Fruit fly (Drosophila melanogaster) whole organism, pupa: ENCODE results near the gene CG8135.

ENCODE experiments used
- CG10348 ChIP-seq: fragments of 200-800 bp; sonication (Bioruptor generic); IDR thresholded peaks from 2 replicates; pipeline ENCODE4 v1.3.6; 2022; ENCODE audit warnings: missing biosample characterization, missing genetic modification characterization
- CG12605 ChIP-seq: fragments of 200-800 bp; sonication (Bioruptor generic); IDR thresholded peaks from 2 replicates; pipeline ENCODE4 v1.3.6; 2022; ENCODE audit warnings: missing biosample characterization, missing genetic modification characterization
- CG13204 ChIP-seq: fragments of 200-800 bp; sonication (Bioruptor generic); optimal IDR thresholded peaks from 2 replicates; lab custom pipeline; 2018; ENCODE audit warnings: missing biosample characterization, mild to moderate bottlenecking, missing genetic modification characterization, moderate library complexity
- CG14655 ChIP-seq: fragments of 200-800 bp; sonication (Bioruptor generic); optimal IDR thresholded peaks from 3 replicates; lab custom pipeline; 2017; ENCODE audit warnings: mild to moderate bottlenecking, missing biosample characterization, missing genetic modification reagents, missing genetic modification characterization
- CG15710 ChIP-seq: fragments of 200-800 bp; sonication (Bioruptor generic); optimal IDR thresholded peaks from 2 replicates; lab custom pipeline; 2018; ENCODE audit warnings: missing biosample characterization, mild to moderate bottlenecking, missing genetic modification characterization, moderate library complexity
- CG17806 ChIP-seq: fragments of 200-800 bp; sonication (Bioruptor generic); optimal IDR thresholded peaks from 2 replicates; lab custom pipeline; 2018; ENCODE audit warnings: missing biosample characterization, mild to moderate bottlenecking, missing genetic modification characterization, moderate library complexity
- CG32121 ChIP-seq: fragments of 200-800 bp; sonication (Bioruptor generic); IDR thresholded peaks from 2 replicates; pipeline ENCODE4 v1.3.6; 2022; ENCODE audit warnings: missing biosample characterization, missing genetic modification characterization
- CG34367 ChIP-seq: fragments of 200-800 bp; sonication (Bioruptor generic); optimal IDR thresholded peaks from 2 replicates; lab custom pipeline; 2018; ENCODE audit warnings: missing biosample characterization, mild to moderate bottlenecking, missing genetic modification characterization
- CG4496 ChIP-seq: fragments of 200-800 bp; sonication (Bioruptor generic); IDR thresholded peaks from 3 replicates; pipeline ENCODE4 v1.3.6; 2022; ENCODE audit warnings: missing biosample characterization, missing genetic modification characterization
- CG8159 ChIP-seq: fragments of 200-800 bp; sonication (Bioruptor generic); optimal IDR thresholded peaks from 3 replicates; lab custom pipeline; 2018; ENCODE audit warnings: missing biosample characterization, mild to moderate bottlenecking, missing genetic modification characterization, moderate library complexity
- CG8301 ChIP-seq: fragments of 200-800 bp; sonication (Bioruptor generic); optimal IDR thresholded peaks from 2 replicates; lab custom pipeline; 2018; ENCODE audit warnings: missing biosample characterization, mild to moderate bottlenecking, missing genetic modification characterization
- CG9948 ChIP-seq: fragments of 200-800 bp; sonication (Bioruptor generic); optimal IDR thresholded peaks from 2 replicates; lab custom pipeline; 2018; ENCODE audit warnings: missing biosample characterization, mild to moderate bottlenecking, missing genetic modification characterization, moderate library complexity
- D1 ChIP-seq: fragments of 200-800 bp; sonication (Bioruptor generic); optimal IDR thresholded peaks from 2 replicates; lab custom pipeline; 2018; ENCODE audit warnings: missing biosample characterization, mild to moderate bottlenecking, missing genetic modification characterization, moderate library complexity
- EcR ChIP-seq: fragments of 200-800 bp; sonication (Bioruptor generic); optimal IDR thresholded peaks from 3 replicates; lab custom pipeline; 2019; ENCODE audit warnings: missing biosample characterization, missing genetic modification characterization, mild to moderate bottlenecking, moderate library complexity, missing genetic modification reagents
- Ets98B ChIP-seq: fragments of 200-800 bp; sonication (Bioruptor generic); IDR thresholded peaks from 2 replicates; pipeline ENCODE4 v1.3.6; 2022; ENCODE audit warnings: missing biosample characterization, missing genetic modification characterization
- Pif1A ChIP-seq: fragments of 200-800 bp; sonication (Bioruptor generic); optimal IDR thresholded peaks from 3 replicates; lab custom pipeline; 2016; ENCODE audit warnings: missing biosample characterization, missing genetic modification characterization
- Pif1B ChIP-seq: fragments of 200-800 bp; sonication (Bioruptor generic); optimal IDR thresholded peaks from 3 replicates; lab custom pipeline; 2016; ENCODE audit warnings: missing biosample characterization, missing genetic modification characterization
- Snoo ChIP-seq: fragments of 200-800 bp; sonication (Bioruptor generic); optimal IDR thresholded peaks from 3 replicates; lab custom pipeline; 2017; ENCODE audit warnings: missing biosample characterization, mild to moderate bottlenecking, missing genetic modification characterization, inconsistent platforms
- fd96Ca ChIP-seq: fragments of 200-800 bp; sonication (Bioruptor generic); IDR thresholded peaks from 3 replicates; pipeline ENCODE4 v1.3.6; 2022; ENCODE audit warnings: missing biosample characterization, missing genetic modification characterization
- gl ChIP-seq: fragments of 200-800 bp; sonication (Bioruptor generic); optimal IDR thresholded peaks from 2 replicates; lab custom pipeline; 2018; ENCODE audit warnings: missing biosample characterization, mild to moderate bottlenecking, missing genetic modification characterization
- rn ChIP-seq: fragments of 200-800 bp; sonication (Bioruptor generic); IDR thresholded peaks from 2 replicates; pipeline ENCODE4 v1.3.6; 2022; ENCODE audit warnings: missing biosample characterization, missing genetic modification characterization

Gene CG8135

DNA sequence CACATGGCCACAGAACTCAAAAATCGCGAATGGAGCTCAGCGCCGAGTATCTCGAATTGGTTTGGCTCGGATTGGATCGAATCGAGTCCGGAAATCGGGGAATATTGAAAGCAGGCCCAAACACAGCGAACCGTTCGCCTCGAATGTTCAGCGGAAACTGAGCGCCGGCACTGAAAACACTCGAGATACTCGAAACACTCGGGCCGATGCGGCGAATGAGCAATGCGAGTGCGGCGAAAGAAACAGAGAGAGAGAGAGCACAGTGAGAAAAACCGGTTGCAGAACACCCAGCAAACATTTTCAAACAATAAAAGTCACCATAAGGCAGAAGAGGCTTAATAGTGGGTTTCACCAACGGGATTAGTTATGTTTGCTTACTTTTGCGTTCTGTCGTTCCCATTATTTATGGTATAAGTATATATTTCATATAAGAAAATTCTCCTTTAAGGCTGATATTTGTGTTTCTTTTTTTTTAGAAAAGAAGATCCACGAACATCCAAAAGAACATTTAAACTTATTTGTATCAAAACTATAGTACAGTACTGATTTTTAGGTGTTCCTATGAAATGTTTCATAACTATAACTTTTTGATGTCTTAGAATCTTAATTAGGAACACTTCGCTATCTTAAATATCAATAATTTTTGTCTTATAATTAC lies 9.7 kb upstream of the CG8135 start, which contains the start of gene FER:
Gene FER (minus strand): TSS at position 162 of the 658 bp plus-strand sequence.
- TF ChIP-seq CG12605 (GFP tag; lab: Robert Waterston, UW) = peak; percentile 69
- peak; percentile 11 for TF ChIP-seq CG15710 (tag; lab: Kevin White, UChicago)
- TF ChIP-seq CG13204 (GFP tag; lab: Kevin White, UChicago) = peak; percentile 31
- no peak for TF ChIP-seq Snoo (tag; lab: Kevin White, UChicago)
- peak; percentile 52 for TF ChIP-seq CG32121
- TF ChIP-seq rn (GFP tag; lab: Robert Waterston, UW) = no peak
- peak; percentile 22 for TF ChIP-seq CG17806
- TF ChIP-seq CG4496 (GFP tag; lab: Robert Waterston, UW) = peak; percentile 78; the same call in 2 of the 3 replicates
- TF ChIP-seq D1 = no peak
- TF ChIP-seq Pif1B (GFP tag; lab: Kevin White, UChicago) = peak; percentile 70
- peak; percentile 47 for TF ChIP-seq Pif1A (GFP tag; lab: Kevin White, UChicago)
- no peak for TF ChIP-seq CG14655 (GFP tag; lab: Kevin White, UChicago)
- peak; percentile 17 for TF ChIP-seq gl (tag; lab: Kevin White, UChicago)
- TF ChIP-seq CG10348 (GFP tag; lab: Robert Waterston, UW) = no peak
- TF ChIP-seq Ets98B (GFP tag; lab: Robert Waterston, UW) = peak; percentile 47; the same call in 1 of the 2 replicates
- peak; percentile 2 for TF ChIP-seq CG34367 (tag; lab: Kevin White, UChicago)
- no peak for TF ChIP-seq CG8159 (tag; lab: Kevin White, UChicago)
- peak; percentile 37; the same call in 1 of the 3 replicates for TF ChIP-seq fd96Ca (GFP tag; lab: Robert Waterston, UW)
- TF ChIP-seq EcR (GFP tag; lab: Kevin White, UChicago) = peak; percentile 41
- no peak for TF ChIP-seq CG8301 (tag; lab: Kevin White, UChicago)
- no peak for TF ChIP-seq CG9948 (tag; lab: Kevin White, UChicago)

DNA sequence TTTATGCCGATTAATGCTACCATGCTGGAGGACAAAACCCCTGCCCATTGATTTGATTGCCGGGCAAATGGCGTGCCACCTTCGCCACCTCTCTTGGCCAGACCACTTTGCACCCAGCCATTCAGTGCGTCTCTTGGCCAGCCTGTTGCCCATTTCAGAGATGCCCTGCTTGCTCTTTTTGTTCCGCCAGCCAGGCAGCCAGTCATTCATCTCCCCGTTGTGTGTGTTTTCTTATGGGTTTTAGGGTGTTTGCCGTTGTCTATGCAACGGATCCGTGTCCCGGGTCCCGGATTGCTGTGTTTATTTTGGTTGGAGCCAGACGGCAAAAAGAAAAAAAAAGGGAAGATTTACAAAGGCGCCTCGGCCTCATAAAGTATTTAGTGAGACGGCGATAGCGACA lies 8.2 kb upstream of the CG8135 start:
- TF ChIP-seq CG32121 (no peak), Pif1B (GFP tag; lab: Kevin White, UChicago) (no peak), rn (GFP tag; lab: Robert Waterston, UW) (no peak), D1 (no peak), CG17806 (no peak), Ets98B (GFP tag; lab: Robert Waterston, UW) (no peak), CG34367 (tag; lab: Kevin White, UChicago) (no peak), CG15710 (tag; lab: Kevin White, UChicago) (no peak), EcR (GFP tag; lab: Kevin White, UChicago) (no peak), CG12605 (GFP tag; lab: Robert Waterston, UW) (no peak), CG4496 (GFP tag; lab: Robert Waterston, UW) (no peak), fd96Ca (GFP tag; lab: Robert Waterston, UW) (no peak), CG9948 (tag; lab: Kevin White, UChicago) (no peak), CG8301 (tag; lab: Kevin White, UChicago) (no peak), gl (tag; lab: Kevin White, UChicago) (no peak), Pif1A (GFP tag; lab: Kevin White, UChicago) (no peak), CG14655 (GFP tag; lab: Kevin White, UChicago) (no peak), Snoo (tag; lab: Kevin White, UChicago) (no peak)

DNA sequence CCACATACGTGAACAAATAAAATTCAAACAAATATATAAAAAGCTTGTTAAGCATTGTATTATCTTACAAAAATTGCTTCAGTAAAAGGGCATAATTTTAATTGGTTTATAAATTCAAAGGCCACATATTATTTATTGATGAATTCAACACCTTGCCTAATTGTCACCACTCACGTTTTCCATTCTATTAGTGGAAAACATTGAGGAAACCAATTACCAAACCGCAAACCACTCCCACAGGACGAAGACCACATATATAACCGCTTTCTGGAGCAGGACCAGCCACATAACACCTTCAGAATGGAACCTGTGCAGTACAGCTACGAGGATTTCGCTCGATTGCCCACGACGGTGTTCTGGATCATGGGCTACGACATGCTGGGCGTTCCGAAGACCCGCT lies 6.3 kb upstream of the CG8135 start, which contains the start of gene Or85f:
Gene Or85f (plus strand): TSS at position 301 of the 400 bp plus-strand sequence.
- TF ChIP-seq CG13204 (GFP tag; lab: Kevin White, UChicago) (no peak), CG9948 (tag; lab: Kevin White, UChicago) (no peak), CG8159 (tag; lab: Kevin White, UChicago) (no peak), EcR (GFP tag; lab: Kevin White, UChicago) (no peak), Pif1A (GFP tag; lab: Kevin White, UChicago) (no peak), CG8301 (tag; lab: Kevin White, UChicago) (no peak), rn (GFP tag; lab: Robert Waterston, UW) (no peak), Pif1B (GFP tag; lab: Kevin White, UChicago) (no peak), CG12605 (GFP tag; lab: Robert Waterston, UW) (no peak), fd96Ca (GFP tag; lab: Robert Waterston, UW) (no peak), D1 (no peak), CG34367 (tag; lab: Kevin White, UChicago) (no peak)

DNA sequence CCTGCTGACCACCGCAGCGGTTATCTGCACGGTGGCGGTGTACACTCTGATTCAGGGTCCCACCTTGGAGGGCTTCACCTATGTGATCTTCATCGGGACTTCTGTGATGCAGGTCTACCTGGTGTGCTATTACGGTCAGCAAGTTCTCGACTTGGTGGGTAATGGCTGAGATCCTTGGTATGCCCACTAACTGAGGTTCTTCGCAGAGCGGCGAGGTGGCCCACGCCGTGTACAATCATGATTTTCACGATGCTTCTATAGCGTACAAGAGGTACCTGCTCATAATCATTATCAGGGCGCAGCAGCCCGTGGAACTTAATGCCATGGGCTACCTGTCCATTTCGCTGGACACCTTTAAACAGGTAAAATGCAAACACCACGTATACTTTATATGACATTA lies 5.1 kb upstream of the CG8135 start:
- TF ChIP-seq Snoo (tag; lab: Kevin White, UChicago) (no peak), EcR (GFP tag; lab: Kevin White, UChicago) (no peak), CG34367 (tag; lab: Kevin White, UChicago) (no peak)

DNA sequence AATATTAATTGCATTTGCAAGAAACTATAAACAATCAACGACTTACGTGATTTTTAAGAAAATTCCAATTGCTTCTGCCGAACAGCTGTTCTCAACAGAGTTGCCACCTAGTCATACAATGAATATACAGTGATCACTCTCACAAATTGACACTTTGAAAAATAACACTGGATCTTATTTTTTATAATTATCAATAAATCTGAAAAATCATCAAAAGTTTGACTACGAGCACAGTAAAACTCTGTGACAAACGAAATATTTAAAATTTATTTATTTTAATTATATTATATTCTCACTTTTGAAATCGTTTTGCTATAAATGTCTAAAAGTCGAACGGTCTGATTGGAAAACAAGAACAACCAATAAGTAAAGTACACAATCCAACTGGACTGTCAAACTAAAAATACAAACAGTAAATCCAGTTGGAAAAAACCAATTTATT lies 4.2 kb upstream of the CG8135 start, which contains the start of gene CG34117:
Gene CG34117 (minus strand): TSS at position 103 of the 442 bp plus-strand sequence.
- peak; percentile 56 for TF ChIP-seq CG14655 (GFP tag; lab: Kevin White, UChicago)
- peak; percentile 69 for TF ChIP-seq Pif1A (GFP tag; lab: Kevin White, UChicago)
- TF ChIP-seq CG4496 (GFP tag; lab: Robert Waterston, UW) = peak; percentile 80
- peak; percentile 63 for TF ChIP-seq CG15710 (tag; lab: Kevin White, UChicago)
- TF ChIP-seq CG8159 (tag; lab: Kevin White, UChicago) = peak; percentile 71
- TF ChIP-seq CG17806 = peak; percentile 71
- peak; percentile 54 for TF ChIP-seq CG34367 (tag; lab: Kevin White, UChicago)
- TF ChIP-seq Pif1B (GFP tag; lab: Kevin White, UChicago) = peak; percentile 24
- peak; percentile 58 for TF ChIP-seq CG9948 (tag; lab: Kevin White, UChicago)
- TF ChIP-seq CG32121 = peak; percentile 77
- no peak for TF ChIP-seq fd96Ca (GFP tag; lab: Robert Waterston, UW)
- TF ChIP-seq rn (GFP tag; lab: Robert Waterston, UW) = no peak
- TF ChIP-seq CG13204 (GFP tag; lab: Kevin White, UChicago) = no peak
- TF ChIP-seq EcR (GFP tag; lab: Kevin White, UChicago) = no peak
- TF ChIP-seq gl (tag; lab: Kevin White, UChicago) = peak; percentile 10
- peak; percentile 79 for TF ChIP-seq Ets98B (GFP tag; lab: Robert Waterston, UW)
- peak; percentile 66 for TF ChIP-seq Snoo (tag; lab: Kevin White, UChicago)
- peak; percentile 55 for TF ChIP-seq CG12605 (GFP tag; lab: Robert Waterston, UW)
- TF ChIP-seq CG8301 (tag; lab: Kevin White, UChicago) = peak; percentile 51
- TF ChIP-seq, all 21 proteins: peak for 15
